Worm (Caenorhabditis elegans) whole organism, L1 larva: ENCODE data around the gene bgal-1.
A peak's percentile ranks its signal among the peaks of the same experiment; 100 is the strongest.

Experiments
- C16A3.4 ChIP-seq: fragments of 150-350 bp; optimal IDR thresholded peaks from 2 replicates; lab custom pipeline; 2014; ENCODE audit warnings: missing biosample characterization, missing genetic modification characterization
- C34B4.2 ChIP-seq: sonication (generic microtip); optimal IDR thresholded peaks from 2 replicates; lab custom pipeline; 2017; ENCODE audit warnings: mild to moderate bottlenecking, missing genetic modification characterization, missing compliant biosample characterization
- aha-1 ChIP-seq: fragments of 150-350 bp; optimal IDR thresholded peaks from 2 replicates; lab custom pipeline; 2014; ENCODE audit warnings: missing biosample characterization, missing genetic modification characterization
- ama-1 ChIP-seq: fragments of 150-350 bp; optimal IDR thresholded peaks from 2 replicates; lab custom pipeline; 2014
- ceh-63 ChIP-seq: fragments of 200-800 bp; sonication (Bioruptor generic); optimal IDR thresholded peaks from 2 replicates; lab custom pipeline; 2018; ENCODE audit warnings: mild to moderate bottlenecking, missing genetic modification characterization, missing compliant biosample characterization
- ceh-82 ChIP-seq, 3 experiments: fragments of 150-350 bp in 1 of 3; sonication (generic microtip) in 2 of 3; optimal IDR thresholded peaks; 2 replicates each; lab custom pipeline; 2014 to 2017; ENCODE audit warnings: missing biosample characterization in 3 of 3, missing genetic modification characterization in 3 of 3
- ceh-88 ChIP-seq: fragments of 200-800 bp; sonication (Bioruptor generic); IDR thresholded peaks from 2 replicates; pipeline ENCODE4 v1.3.6; 2022; ENCODE audit warnings: missing genetic modification characterization, missing compliant biosample characterization
- dsc-1 ChIP-seq: sonication (generic microtip); optimal IDR thresholded peaks from 2 replicates; lab custom pipeline; 2016; ENCODE audit warnings: mild to moderate bottlenecking, missing genetic modification characterization, missing compliant biosample characterization
- efl-1 ChIP-seq, 4 experiments: fragments of 150-350 bp; optimal IDR thresholded peaks in 3 of 4; peaks in 1 of 4; 1 replicate in 1 of 4; 2 replicates in 3 of 4; lab custom pipeline; 2014; ENCODE audit warnings: missing biosample characterization in 2 of 4, missing genetic modification characterization in 2 of 4, missing genetic modification reagents in 2 of 4
- efl-3 ChIP-seq: fragments of 200-800 bp; sonication (Bioruptor generic); optimal IDR thresholded peaks from 2 replicates; lab custom pipeline; 2018; ENCODE audit warnings: mild to moderate bottlenecking, missing genetic modification characterization, missing compliant biosample characterization
- egl-27 ChIP-seq, 2 experiments: fragments of 150-350 bp in 1 of 2; sonication (generic microtip); optimal IDR thresholded peaks; 3 replicates each; lab custom pipeline; 2017 to 2018; ENCODE audit warnings: missing biosample characterization in 2 of 2, missing genetic modification characterization in 2 of 2, missing genetic modification reagents in 2 of 2
- elt-2 ChIP-seq: sonication (generic microtip); optimal IDR thresholded peaks from 2 replicates; lab custom pipeline; 2016; ENCODE audit warnings: missing genetic modification characterization, mild to moderate bottlenecking, inconsistent platforms, missing compliant biosample characterization, missing genetic modification reagents
- elt-3 ChIP-seq, 6 experiments: fragments of 150-350 bp in 1 of 6; sonication (generic microtip); optimal IDR thresholded peaks; 2 replicates each; lab custom pipeline; 2017 to 2018; ENCODE audit warnings: missing biosample characterization in 6 of 6, missing genetic modification characterization in 6 of 6, inconsistent platforms in 1 of 6
- ets-5 ChIP-seq: fragments of 200-800 bp; sonication (Bioruptor generic); IDR thresholded peaks from 2 replicates; pipeline ENCODE4 v1.3.6; 2022; ENCODE audit warnings: missing genetic modification characterization, missing compliant biosample characterization
- fos-1 ChIP-seq: fragments of 150-350 bp; optimal IDR thresholded peaks from 2 replicates; lab custom pipeline; 2014; ENCODE audit warnings: missing biosample characterization, missing genetic modification characterization
- grh-1 ChIP-seq: fragments of 200-800 bp; sonication (Bioruptor generic); IDR thresholded peaks from 2 replicates; pipeline ENCODE4 v1.3.6; 2022; ENCODE audit warnings: missing genetic modification reagents, missing genetic modification characterization, missing compliant biosample characterization
- hlh-17 ChIP-seq: fragments of 200-800 bp; sonication (Bioruptor generic); optimal IDR thresholded peaks from 2 replicates; lab custom pipeline; 2018; ENCODE audit warnings: missing genetic modification characterization, mild to moderate bottlenecking, missing compliant biosample characterization, moderate library complexity, borderline replicate concordance
- hlh-4 ChIP-seq: sonication (generic microtip); optimal IDR thresholded peaks from 2 replicates; lab custom pipeline; 2016; ENCODE audit warnings: mild to moderate bottlenecking, missing genetic modification characterization, missing compliant biosample characterization
- hpl-2 ChIP-seq: fragments of 150-350 bp; optimal IDR thresholded peaks from 2 replicates; lab custom pipeline; 2014; ENCODE audit warnings: missing biosample characterization, missing genetic modification reagents, missing genetic modification characterization
- irx-1 ChIP-seq: sonication (generic microtip); optimal IDR thresholded peaks from 2 replicates; lab custom pipeline; 2016; ENCODE audit warnings: missing genetic modification characterization, missing compliant biosample characterization
- jun-1 ChIP-seq: fragments of 150-350 bp; optimal IDR thresholded peaks from 2 replicates; lab custom pipeline; 2014; ENCODE audit warnings: missing biosample characterization, missing genetic modification reagents, missing genetic modification characterization
- lin-13 ChIP-seq: fragments of 150-350 bp; optimal IDR thresholded peaks from 2 replicates; lab custom pipeline; 2014; ENCODE audit warnings: missing biosample characterization, missing genetic modification reagents, missing genetic modification characterization
- lin-14 ChIP-seq: fragments of 200-800 bp; sonication (Bioruptor generic); optimal IDR thresholded peaks from 2 replicates; lab custom pipeline; 2018; ENCODE audit warnings: mild to moderate bottlenecking, missing genetic modification characterization, moderate library complexity, missing compliant biosample characterization
- lir-3 ChIP-seq: sonication (generic microtip); optimal IDR thresholded peaks from 2 replicates; lab custom pipeline; 2016; ENCODE audit warnings: mild to moderate bottlenecking, missing genetic modification characterization, moderate library complexity, missing compliant biosample characterization; ENCODE audit not compliant: poor library complexity
- lsy-2 ChIP-seq, 2 experiments: fragments of 150-350 bp; optimal IDR thresholded peaks; 2 replicates each; lab custom pipeline; 2014; ENCODE audit warnings: missing biosample characterization in 2 of 2, missing genetic modification characterization in 2 of 2
- mab-9 ChIP-seq: fragments of 200-800 bp; sonication (Bioruptor generic); IDR thresholded peaks from 2 replicates; pipeline ENCODE4 v1.3.6; 2022; ENCODE audit warnings: missing genetic modification reagents, missing genetic modification characterization, missing compliant biosample characterization
- mdl-1 ChIP-seq, 2 experiments: fragments of 150-350 bp; optimal IDR thresholded peaks; 2 replicates each; lab custom pipeline; 2014 to 2017; ENCODE audit warnings: missing biosample characterization in 2 of 2, missing genetic modification characterization in 2 of 2, inconsistent platforms in 1 of 2
- mef-2 ChIP-seq: fragments of 150-350 bp; optimal IDR thresholded peaks from 2 replicates; lab custom pipeline; 2014; ENCODE audit warnings: missing biosample characterization, missing genetic modification characterization
- mep-1 ChIP-seq: fragments of 150-350 bp; optimal IDR thresholded peaks from 2 replicates; lab custom pipeline; 2014; ENCODE audit warnings: missing biosample characterization, missing genetic modification characterization
- nhr-12 ChIP-seq: sonication (generic microtip); optimal IDR thresholded peaks from 2 replicates; lab custom pipeline; 2017; ENCODE audit warnings: missing biosample characterization, missing genetic modification characterization
- nhr-19 ChIP-seq: fragments of 200-800 bp; sonication (Bioruptor generic); conservative IDR thresholded peaks from 2 replicates; pipeline ENCODE4 v1.3.6; 2022; ENCODE audit warnings: missing genetic modification characterization, missing compliant biosample characterization
- nhr-20 ChIP-seq: sonication (generic microtip); optimal IDR thresholded peaks from 2 replicates; lab custom pipeline; 2016; ENCODE audit warnings: mild to moderate bottlenecking, missing genetic modification characterization, missing compliant biosample characterization
- nhr-47 ChIP-seq: sonication (generic microtip); optimal IDR thresholded peaks from 2 replicates; lab custom pipeline; 2016; ENCODE audit warnings: mild to moderate bottlenecking, missing genetic modification characterization, moderate library complexity, missing compliant biosample characterization
- nhr-71 ChIP-seq: sonication (generic microtip); optimal IDR thresholded peaks from 2 replicates; lab custom pipeline; 2016; ENCODE audit warnings: mild to moderate bottlenecking, missing genetic modification characterization, moderate library complexity, missing compliant biosample characterization
- nhr-76 ChIP-seq: sonication (generic microtip); optimal IDR thresholded peaks from 2 replicates; lab custom pipeline; 2017; ENCODE audit warnings: missing biosample characterization, missing genetic modification characterization
- nhr-77 ChIP-seq: fragments of 150-350 bp; optimal IDR thresholded peaks from 2 replicates; lab custom pipeline; 2014; ENCODE audit warnings: missing biosample characterization, missing genetic modification characterization
- nhr-85 ChIP-seq: sonication (generic microtip); peaks from one replicate; lab custom pipeline; 2016; ENCODE audit warnings: missing genetic modification characterization, inconsistent platforms, missing compliant biosample characterization
- nhr-90 ChIP-seq: sonication (generic microtip); optimal IDR thresholded peaks from 2 replicates; lab custom pipeline; 2016; ENCODE audit warnings: mild to moderate bottlenecking, missing genetic modification characterization, missing compliant biosample characterization; ENCODE audit not compliant: poor library complexity
- pqm-1 ChIP-seq: sonication (generic microtip); optimal IDR thresholded peaks from 3 replicates; lab custom pipeline; 2017; ENCODE audit warnings: missing biosample characterization, missing genetic modification characterization
- rnt-1 ChIP-seq: sonication (generic microtip); optimal IDR thresholded peaks from 2 replicates; lab custom pipeline; 2016; ENCODE audit warnings: mild to moderate bottlenecking, missing genetic modification characterization, moderate library complexity, missing compliant biosample characterization
- skn-1 ChIP-seq: fragments of 150-350 bp; optimal IDR thresholded peaks from 2 replicates; lab custom pipeline; 2014; ENCODE audit warnings: missing biosample characterization, missing genetic modification characterization
- snpc-4 ChIP-seq: fragments of 150-350 bp; optimal IDR thresholded peaks from 2 replicates; lab custom pipeline; 2014; ENCODE audit warnings: missing biosample characterization, missing genetic modification characterization
- snu-23 ChIP-seq: sonication (generic microtip); optimal IDR thresholded peaks from 2 replicates; lab custom pipeline; 2016; ENCODE audit warnings: missing genetic modification characterization, missing compliant biosample characterization
- sox-4 ChIP-seq: sonication (generic microtip); optimal IDR thresholded peaks from 2 replicates; lab custom pipeline; 2016; ENCODE audit warnings: missing genetic modification characterization, missing compliant biosample characterization
- sup-37 ChIP-seq: fragments of 200-800 bp; sonication (Bioruptor generic); optimal IDR thresholded peaks from 2 replicates; lab custom pipeline; 2018; ENCODE audit warnings: mild to moderate bottlenecking, missing genetic modification characterization, missing compliant biosample characterization
- swsn-7 ChIP-seq: sonication (generic microtip); optimal IDR thresholded peaks from 2 replicates; lab custom pipeline; 2016; ENCODE audit warnings: missing genetic modification characterization, missing compliant biosample characterization
- tlp-1 ChIP-seq: fragments of 150-350 bp; optimal IDR thresholded peaks from 2 replicates; lab custom pipeline; 2014; ENCODE audit warnings: missing biosample characterization, missing genetic modification characterization
- unc-30 ChIP-seq: sonication (generic microtip); optimal IDR thresholded peaks from 2 replicates; lab custom pipeline; 2017; ENCODE audit warnings: missing biosample characterization, missing genetic modification characterization
- ztf-11 ChIP-seq, 2 experiments: sonication (generic microtip); optimal IDR thresholded peaks; 2 replicates each; lab custom pipeline; 2016 to 2017; ENCODE audit warnings: missing genetic modification characterization in 2 of 2, missing biosample characterization in 1 of 2, missing compliant biosample characterization in 1 of 2

bgal-1 gene

ce11 chrV:11175336-11175938 lies 50.4 kb downstream of the bgal-1 start:
- TF ChIP-seq lsy-2 (tag; optimal IDR thresholded peaks at IDR 0.05; lab: Kevin White, UChicago) (peak in 1 of 2 experiments; percentile 6), grh-1 (GFP tag; lab: Robert Waterston, UW) (peak; percentile 68), nhr-20 (peak; percentile 59), nhr-71 (tag; lab: Kevin White, UChicago) (peak; percentile 69), nhr-19 (GFP tag; lab: Robert Waterston, UW) (peak; percentile 71), rnt-1 (tag; lab: Kevin White, UChicago) (peak; percentile 60), nhr-47 (tag; lab: Kevin White, UChicago) (peak; percentile 39), snpc-4 (tag; lab: Kevin White, UChicago) (peak; percentile 96), swsn-7 (tag; lab: Kevin White, UChicago) (peak; percentile 47), nhr-77 (tag; lab: Kevin White, UChicago) (peak; percentile 21), efl-1 (optimal IDR thresholded peaks at IDR 0.05; lab: Kevin White, UChicago) (peak in 1 of 2 experiments; percentile 19), efl-1 (GFP tag; optimal IDR thresholded peaks at IDR 0.05 in 1 of 2; lab: Kevin White, UChicago) (peak in 1 of 2 experiments; percentile 72), nhr-85 (tag; lab: Kevin White, UChicago) (peak; percentile 83), nhr-90 (peak; percentile 67), lin-14 (peak; percentile 32), snu-23 (GFP tag; lab: Kevin White, UChicago) (peak; percentile 32), elt-2 (tag; lab: Kevin White, UChicago) (peak; percentile 56)

- TF ChIP-seq ceh-63 (GFP tag; lab: Kevin White, UChicago) = no peak
- no peak for TF ChIP-seq ets-5 (GFP tag; lab: Robert Waterston, UW)
- no peak for TF ChIP-seq mab-9 (GFP tag; lab: Robert Waterston, UW)
- TF ChIP-seq aha-1 = no peak
- TF ChIP-seq dsc-1 (tag; lab: Kevin White, UChicago) = no peak
- TF ChIP-seq C16A3.4 = no peak
- no peak for TF ChIP-seq lir-3 (tag; lab: Kevin White, UChicago)
- no peak for TF ChIP-seq nhr-76 (tag; lab: Kevin White, UChicago)
- no peak for TF ChIP-seq efl-3 (GFP tag; lab: Kevin White, UChicago)
- TF ChIP-seq jun-1 = no peak
- no peak for TF ChIP-seq fos-1 (tag; lab: Kevin White, UChicago)
- TF ChIP-seq hpl-2 = no peak
- no peak for TF ChIP-seq hlh-17 (GFP tag; lab: Kevin White, UChicago)
- no peak for TF ChIP-seq sup-37 (GFP tag; lab: Kevin White, UChicago)
- TF ChIP-seq nhr-77 (tag; lab: Kevin White, UChicago) = no peak
- TF ChIP-seq skn-1 (tag; lab: Kevin White, UChicago) = no peak
- TF ChIP-seq nhr-20 = no peak
- peak; percentile 93 for TF ChIP-seq snpc-4 (tag; lab: Kevin White, UChicago)
- TF ChIP-seq irx-1 (tag; lab: Kevin White, UChicago) = no peak
- TF ChIP-seq lsy-2 (tag; optimal IDR thresholded peaks at IDR 0.05; lab: Kevin White, UChicago) = peak in 1 of 2 experiments; percentile 8
- TF ChIP-seq ceh-82 (tag; optimal IDR thresholded peaks at IDR 0.05; lab: Kevin White, UChicago) = no peak
- peak; percentile 41 for TF ChIP-seq nhr-19 (GFP tag; lab: Robert Waterston, UW)
- peak; percentile 5 for TF ChIP-seq swsn-7 (tag; lab: Kevin White, UChicago)
- TF ChIP-seq nhr-71 (tag; lab: Kevin White, UChicago) = peak; percentile 44
- no peak for TF ChIP-seq ama-1 (lab: Kevin White, UChicago)
- TF ChIP-seq tlp-1 (tag; lab: Kevin White, UChicago) = no peak
- no peak for TF ChIP-seq hlh-4
- no peak for TF ChIP-seq C34B4.2
- no peak for TF ChIP-seq ceh-88 (GFP tag; lab: Robert Waterston, UW)
- TF ChIP-seq mep-1 (tag; lab: Kevin White, UChicago) = no peak
- TF ChIP-seq ztf-11 (tag; optimal IDR thresholded peaks at IDR 0.05; lab: Kevin White, UChicago) = no peak
- no peak for TF ChIP-seq lin-13 (GFP tag; lab: Kevin White, UChicago)
- TF ChIP-seq elt-3 (tag; optimal IDR thresholded peaks at IDR 0.05; lab: Kevin White, UChicago) = no peak
- TF ChIP-seq nhr-12 (tag; lab: Kevin White, UChicago) = no peak
- TF ChIP-seq unc-30 (tag; lab: Kevin White, UChicago) = no peak
- no peak for TF ChIP-seq pqm-1 (tag; lab: Kevin White, UChicago)
- TF ChIP-seq mef-2 = no peak
- no peak for TF ChIP-seq mdl-1 (tag; optimal IDR thresholded peaks at IDR 0.05; lab: Kevin White, UChicago)
- TF ChIP-seq grh-1 (GFP tag; lab: Robert Waterston, UW) = no peak
- TF ChIP-seq egl-27 (tag; optimal IDR thresholded peaks at IDR 0.05; lab: Kevin White, UChicago) = no peak
- TF ChIP-seq nhr-90 = peak; percentile 23
- TF ChIP-seq sox-4 (tag; lab: Kevin White, UChicago) = no peak
Observed at ce11 chrV:11174663-11175062, 51.2 kb downstream of the bgal-1 start.
